Worm (Caenorhabditis elegans): ENCODE data around the gene srab-14.

The srab-14 gene

ce11 chrII:7531478-7531877, 32.2 kb upstream of the srab-14 start:
- no peak for TF ChIP-seq spr-3 (GFP tag; optimal IDR thresholded peaks at IDR 0.05)
- TF ChIP-seq hlh-11 (tag; optimal IDR thresholded peaks at IDR 0.05): peak; percentile 8
- TF ChIP-seq mxl-2 (GFP tag; conservative IDR thresholded peaks at IDR 0.05): no peak
- TF ChIP-seq fos-1 (tag; optimal IDR thresholded peaks at IDR 0.05): no peak
- no peak for TF ChIP-seq duxl-1 (tag; optimal IDR thresholded peaks at IDR 0.05; ENCODE audit: poor library complexity)
- no peak for TF ChIP-seq Y75B8A.6 (GFP tag; IDR thresholded peaks at IDR 0.05)
- no peak for TF ChIP-seq tag-97 (GFP tag; IDR thresholded peaks at IDR 0.05)
- TF ChIP-seq F44E2.7 (GFP tag; IDR thresholded peaks at IDR 0.05): no peak
- TF ChIP-seq spr-1 (tag; optimal IDR thresholded peaks at IDR 0.05): no peak
- TF ChIP-seq hlh-30 (tag; optimal IDR thresholded peaks at IDR 0.05; ENCODE audit: insufficient read depth): peak; percentile 27

- peak; percentile 58; the same call in 1 of the 2 replicates for TF ChIP-seq zfp-3 (GFP tag; conservative IDR thresholded peaks at IDR 0.05)
- TF ChIP-seq mxl-3 (GFP tag; optimal IDR thresholded peaks at IDR 0.05): peak; percentile 0
- peak; percentile 22; the same call in 1 of the 2 replicates for TF ChIP-seq set-16 (GFP tag; IDR thresholded peaks at IDR 0.05)
- TF ChIP-seq mxl-2 (GFP tag; conservative IDR thresholded peaks at IDR 0.05): 0 out of 2 replicates have a peak, but pooled peaks have one; percentile 26
- TF ChIP-seq hlh-11 (tag; optimal IDR thresholded peaks at IDR 0.05): peak; percentile 41
- TF ChIP-seq daf-19 (GFP tag; conservative IDR thresholded peaks at IDR 0.05): no peak
- TF ChIP-seq daf-16 (GFP tag; optimal IDR thresholded peaks at IDR 0.05): no peak
- TF ChIP-seq daf-16 (tag; optimal IDR thresholded peaks at IDR 0.05): no peak
- TF ChIP-seq egl-43 (GFP tag; IDR thresholded peaks at IDR 0.05): peak; percentile 46; the same call in 1 of the 2 replicates
Observed at ce11 chrII:7530944-7531343, 31.7 kb upstream of the srab-14 start, which contains the start of gene wrt-1. Gene wrt-1, plus strand, starts transcription at chrII:7530996.

DNA sequence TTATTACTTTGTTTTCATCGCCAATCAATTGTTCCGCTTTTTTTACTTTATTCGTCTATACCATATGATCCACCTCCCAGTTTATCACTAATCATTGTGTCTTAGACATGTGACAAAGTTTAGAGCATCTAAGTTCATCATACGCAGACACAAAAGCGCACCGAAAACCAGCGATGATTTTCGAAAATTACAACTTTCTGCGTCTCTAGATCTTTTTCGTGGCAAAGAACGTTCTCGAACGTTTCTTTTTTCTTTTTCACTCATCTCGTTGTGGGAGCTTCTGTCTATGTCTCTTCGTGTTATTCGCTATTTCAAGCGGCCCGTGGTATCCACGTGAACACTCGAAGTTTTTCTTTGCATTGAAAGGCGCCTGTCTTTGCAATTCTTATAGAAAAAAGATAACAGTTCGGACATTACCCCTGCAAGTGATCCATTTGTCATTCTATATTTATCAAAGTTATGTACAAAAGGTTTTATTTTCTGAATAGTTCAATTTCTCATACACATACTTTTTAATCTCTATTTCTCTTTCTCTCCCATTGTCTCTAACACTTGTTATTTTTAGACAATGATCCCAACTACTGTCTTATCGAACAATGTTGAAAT, 29.9 kb upstream of the srab-14 start, which contains the start of gene ZK1290.5:
ZK1290.5 (plus strand) TSS at position 566 of the 606 bp plus-strand sequence.
- TF ChIP-seq dmd-6 (GFP tag; IDR thresholded peaks at IDR 0.05) (peak; percentile 99), vab-7 (GFP tag; IDR thresholded peaks at IDR 0.05) (no peak), nhr-76 (tag; optimal IDR thresholded peaks at IDR 0.05) (peak; percentile 63), gei-8 (GFP tag; optimal IDR thresholded peaks at IDR 0.05) (peak; percentile 96), rbr-2 (tag; optimal IDR thresholded peaks at IDR 0.05) (peak; percentile 67), dpl-1 (GFP tag; optimal IDR thresholded peaks at IDR 0.05) (peak; percentile 50), saeg-2 (GFP tag; IDR thresholded peaks at IDR 0.05) (peak; percentile 26; the same call in 1 of the 2 replicates), unc-62 (GFP tag; optimal IDR thresholded peaks at IDR 0.05 in 1 of 2) (peak in 1 of 2 experiments; percentile 91), unc-62 (tag; optimal IDR thresholded peaks at IDR 0.05) (no peak), R02D3.7 (tag; optimal IDR thresholded peaks at IDR 0.05) (no peak), fos-1 (tag; optimal IDR thresholded peaks at IDR 0.05) (peak; percentile 34), daf-8 (GFP tag; IDR thresholded peaks at IDR 0.05) (no peak), nhr-11 (tag; optimal IDR thresholded peaks at IDR 0.05) (peak; percentile 89), D1046.2 (GFP tag; IDR thresholded peaks at IDR 0.05) (no peak), nhr-6 (tag; optimal IDR thresholded peaks at IDR 0.05) (no peak), ces-1 (GFP tag; optimal IDR thresholded peaks at IDR 0.05) (no peak), aly-2 (tag; optimal IDR thresholded peaks at IDR 0.05) (no peak), php-3 (GFP tag; IDR thresholded peaks at IDR 0.05) (peak; percentile 91), dmd-9 (GFP tag; IDR thresholded peaks at IDR 0.05) (no peak), lin-1 (GFP tag; IDR thresholded peaks at IDR 0.05) (peak; percentile 87), egl-27 (tag; optimal IDR thresholded peaks at IDR 0.05) (no peak), spr-1 (tag; optimal IDR thresholded peaks at IDR 0.05) (peak; percentile 75), lin-13 (GFP tag; optimal IDR thresholded peaks at IDR 0.05) (peak; percentile 71), lsy-2 (tag; optimal IDR thresholded peaks at IDR 0.05) (peak; percentile 36 to 89), attf-4 (tag; optimal IDR thresholded peaks at IDR 0.05) (no peak), zip-11 (GFP tag; IDR thresholded peaks at IDR 0.05) (no peak), Y75B8A.6 (GFP tag; IDR thresholded peaks at IDR 0.05) (0 out of 2 replicates have a peak, but pooled peaks have one; percentile 31), ceh-82 (tag; optimal IDR thresholded peaks at IDR 0.05) (no peak), hlh-11 (tag; optimal IDR thresholded peaks at IDR 0.05) (peak; percentile 99), lim-7 (GFP tag; IDR thresholded peaks at IDR 0.05) (no peak), mxl-3 (GFP tag; optimal IDR thresholded peaks at IDR 0.05) (peak; percentile 52), hlh-30 (tag; optimal IDR thresholded peaks at IDR 0.05; ENCODE audit: insufficient read depth) (peak; percentile 97), T20F7.1 (GFP tag; optimal IDR thresholded peaks at IDR 0.05) (peak; percentile 84), nhr-41 (GFP tag; IDR thresholded peaks at IDR 0.05) (peak; percentile 79; the same call in 1 of the 2 replicates), Y105C5A.15 (GFP tag; IDR thresholded peaks at IDR 0.05) (no peak), daf-16 (GFP tag; optimal IDR thresholded peaks at IDR 0.05) (peak; percentile 82 to 87), daf-16 (tag; optimal IDR thresholded peaks at IDR 0.05) (peak; percentile 76)
